Worm (Caenorhabditis elegans): Measurements from ENCODE around the gene Y38E10A.28.

Gene Y38E10A.28

ce11 chrII:12677710-12677974 is 48.2 kb downstream of the Y38E10A.28 start, which contains the start of gene Y38E10A.22:
Gene Y38E10A.22 (minus strand): TSS chrII:12677810.
- TF ChIP-seq aly-1 (tag; optimal IDR thresholded peaks at IDR 0.05) (no peak), ceh-36 (tag; optimal IDR thresholded peaks at IDR 0.05) (no peak), sea-1 (GFP tag; conservative IDR thresholded peaks at IDR 0.05) (no peak), tbx-11 (GFP tag; IDR thresholded peaks at IDR 0.05) (no peak), tbx-37 (GFP tag; conservative IDR thresholded peaks at IDR 0.05) (no peak), B0310.2 (tag; optimal IDR thresholded peaks at IDR 0.05) (no peak), scrt-1 (GFP tag; IDR thresholded peaks at IDR 0.05) (no peak), tra-4 (tag; optimal IDR thresholded peaks at IDR 0.05) (no peak), flt-1 (GFP tag; IDR thresholded peaks at IDR 0.05) (no peak), pes-1 (GFP tag; IDR thresholded peaks at IDR 0.05) (no peak), hmbx-1 (tag; optimal IDR thresholded peaks at IDR 0.05) (no peak), hmg-4 (GFP tag; optimal IDR thresholded peaks at IDR 0.05) (no peak), ets-7 (tag; optimal IDR thresholded peaks at IDR 0.05) (no peak), ceh-13 (GFP tag; optimal IDR thresholded peaks at IDR 0.05) (no peak), F13C5.2 (tag; optimal IDR thresholded peaks at IDR 0.05) (no peak), hnd-1 (tag; optimal IDR thresholded peaks at IDR 0.05) (no peak), ama-1 (optimal IDR thresholded peaks at IDR 0.05) (no peak)

DNA sequence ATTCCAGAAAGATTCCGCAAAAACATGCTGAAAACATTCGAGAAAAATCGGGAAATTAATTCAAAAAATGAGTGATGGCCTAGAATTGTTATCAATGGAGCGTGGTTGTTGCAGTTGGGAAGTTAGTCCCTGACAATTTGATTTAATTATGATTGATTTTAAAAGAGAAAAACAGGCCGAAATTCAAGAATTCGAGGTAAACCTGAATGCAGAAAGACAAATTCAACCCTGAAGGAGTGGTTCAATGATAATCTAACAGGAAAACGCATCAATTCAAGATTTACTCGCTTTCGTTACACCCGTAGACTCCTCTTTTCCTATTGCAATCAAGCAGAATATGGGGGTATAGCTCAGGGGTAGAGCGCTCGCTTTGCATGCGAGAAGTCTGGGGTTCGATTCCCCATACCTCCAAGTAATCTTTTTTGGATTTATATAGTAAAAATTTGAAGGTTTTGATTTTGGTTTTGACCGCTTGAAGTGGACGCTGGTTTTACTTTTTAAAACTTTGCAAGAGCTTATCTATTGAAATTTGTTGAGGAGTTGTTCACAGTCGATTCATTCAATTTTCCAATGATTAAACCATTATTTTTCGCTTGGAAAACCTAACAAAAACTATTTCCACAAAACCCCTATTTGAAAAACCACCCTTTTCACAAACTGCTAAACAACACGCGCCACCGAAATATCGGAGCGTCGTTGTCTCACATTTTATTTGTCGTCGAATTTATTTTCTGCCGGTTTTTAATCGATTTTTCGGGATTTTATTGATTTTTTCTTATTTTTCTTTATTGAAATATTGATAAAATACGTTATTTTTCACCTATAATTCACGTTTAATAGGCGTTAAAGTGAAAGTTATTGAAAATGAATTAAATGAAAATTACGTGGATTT is 48.7 kb downstream of the Y38E10A.28 start:
- TF ChIP-seq scrt-1 (GFP tag; IDR thresholded peaks at IDR 0.05) (peak; percentile 71), hmg-4 (GFP tag; optimal IDR thresholded peaks at IDR 0.05) (peak; percentile 53), hnd-1 (tag; optimal IDR thresholded peaks at IDR 0.05) (no peak), tbx-11 (GFP tag; IDR thresholded peaks at IDR 0.05) (peak; percentile 72; the same call in 1 of the 2 replicates), flt-1 (GFP tag; IDR thresholded peaks at IDR 0.05) (peak; percentile 66), sea-1 (GFP tag; conservative IDR thresholded peaks at IDR 0.05) (0 out of 2 replicates have a peak, but pooled peaks have one; percentile 22), ama-1 (optimal IDR thresholded peaks at IDR 0.05) (no peak), aly-1 (tag; optimal IDR thresholded peaks at IDR 0.05) (peak; percentile 63), hmbx-1 (tag; optimal IDR thresholded peaks at IDR 0.05) (no peak), ets-7 (tag; optimal IDR thresholded peaks at IDR 0.05) (peak; percentile 17), ceh-36 (tag; optimal IDR thresholded peaks at IDR 0.05) (peak; percentile 75), B0310.2 (tag; optimal IDR thresholded peaks at IDR 0.05) (peak; percentile 49), pes-1 (GFP tag; IDR thresholded peaks at IDR 0.05) (peak; percentile 83), tra-4 (tag; optimal IDR thresholded peaks at IDR 0.05) (no peak), ceh-13 (GFP tag; optimal IDR thresholded peaks at IDR 0.05) (peak; percentile 66), tbx-37 (GFP tag; conservative IDR thresholded peaks at IDR 0.05) (peak; percentile 3; the same call in 1 of the 2 replicates), F13C5.2 (tag; optimal IDR thresholded peaks at IDR 0.05) (no peak)

DNA sequence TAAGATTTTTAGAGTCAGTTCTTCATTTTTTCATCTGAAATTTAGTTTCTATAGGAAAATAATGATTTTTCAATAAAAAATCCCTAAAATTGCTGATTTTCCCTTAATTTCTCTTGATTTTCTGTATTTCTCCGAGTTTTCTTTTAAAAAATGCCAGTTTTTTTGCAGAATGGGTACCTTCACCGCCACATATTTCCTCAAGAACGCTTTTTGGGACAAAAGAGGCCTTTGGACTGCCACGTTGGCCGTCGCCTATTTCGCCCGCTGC is 49.3 kb downstream of the Y38E10A.28 start, which contains the start of gene Y38E10A.24:
Y38E10A.24 (plus strand) TSS at position 169 of the 268 bp plus-strand sequence.
- TF ChIP-seq ceh-13 (GFP tag; optimal IDR thresholded peaks at IDR 0.05) (no peak), hnd-1 (tag; optimal IDR thresholded peaks at IDR 0.05) (no peak), tbx-11 (GFP tag; IDR thresholded peaks at IDR 0.05) (no peak), tbx-37 (GFP tag; conservative IDR thresholded peaks at IDR 0.05) (no peak), ceh-36 (tag; optimal IDR thresholded peaks at IDR 0.05) (no peak), aly-1 (tag; optimal IDR thresholded peaks at IDR 0.05) (no peak), scrt-1 (GFP tag; IDR thresholded peaks at IDR 0.05) (no peak), pes-1 (GFP tag; IDR thresholded peaks at IDR 0.05) (no peak), flt-1 (GFP tag; IDR thresholded peaks at IDR 0.05) (no peak), F13C5.2 (tag; optimal IDR thresholded peaks at IDR 0.05) (no peak), ama-1 (optimal IDR thresholded peaks at IDR 0.05) (no peak)

- TF ChIP-seq tbx-37 (GFP tag; conservative IDR thresholded peaks at IDR 0.05) (no peak), F13C5.2 (tag; optimal IDR thresholded peaks at IDR 0.05) (peak; percentile 6), hmg-4 (GFP tag; optimal IDR thresholded peaks at IDR 0.05) (no peak), tbx-11 (GFP tag; IDR thresholded peaks at IDR 0.05) (no peak), ceh-13 (GFP tag; optimal IDR thresholded peaks at IDR 0.05) (no peak), scrt-1 (GFP tag; IDR thresholded peaks at IDR 0.05) (no peak)
Measured at ce11 chrII:12679635-12680034, 50.1 kb downstream of the Y38E10A.28 start, which contains the start of the genes Y38E10A.33 and cox-10. Gene Y38E10A.33 (minus strand): TSS chrII:12679646. Gene cox-10 (plus strand): TSS chrII:12679954.

Measured in whole organism, early embryonic.